Worm (Caenorhabditis elegans): Measurements from ENCODE around the gene Y45F10D.14.

Y45F10D.14 gene

DNA sequence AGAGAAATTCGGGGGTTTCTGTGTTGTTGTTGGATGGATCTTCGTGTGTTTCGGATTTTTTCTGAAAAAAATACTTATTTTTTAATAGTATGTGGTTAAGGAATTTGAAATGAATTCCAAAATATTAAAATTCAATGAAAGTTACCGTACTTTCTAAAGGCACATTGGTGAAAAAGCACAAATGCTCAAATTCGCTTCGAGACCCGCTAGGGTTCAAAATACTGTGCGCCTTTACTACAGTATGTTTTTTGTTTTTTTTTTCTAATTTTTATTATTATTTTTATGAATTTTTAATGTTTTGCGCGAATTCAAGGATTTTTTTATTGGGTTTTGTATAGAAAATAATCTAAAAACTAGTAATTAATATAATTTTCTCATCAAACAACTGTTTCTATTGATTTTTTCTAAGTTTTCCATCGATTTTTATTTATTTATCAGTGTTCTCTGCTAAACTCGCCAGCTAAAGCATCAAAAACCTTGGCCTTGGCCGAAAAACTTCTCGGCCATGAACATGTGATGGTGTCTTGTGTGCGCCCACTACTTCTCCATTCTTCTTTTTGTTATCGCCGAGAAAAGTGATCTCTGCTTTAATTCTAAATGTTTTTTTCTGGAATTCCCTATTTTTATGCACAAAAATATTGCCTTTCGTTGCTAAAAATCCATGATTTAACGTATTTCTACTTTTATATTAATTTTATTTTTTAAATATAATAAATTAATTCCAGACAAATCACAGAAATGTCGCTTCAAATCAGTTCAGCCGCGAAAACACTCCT lies 24.2 kb downstream of the Y45F10D.14 start, which contains the start of gene iscu-1:
iscu-1 (plus strand) TSS at position 726 of the 776 bp plus-strand sequence.
- TF ChIP-seq blmp-1 (tag; optimal IDR thresholded peaks at IDR 0.05) (no peak), nhr-90 (tag; optimal IDR thresholded peaks at IDR 0.05; ENCODE audit: poor library complexity) (peak; percentile 22), dpl-1 (GFP tag; optimal IDR thresholded peaks at IDR 0.05) (peak; percentile 21 to 59 (median 49)), ceh-8 (GFP tag; optimal IDR thresholded peaks at IDR 0.05) (no peak), xbp-1 (tag; optimal IDR thresholded peaks at IDR 0.05) (peak; percentile 16), jun-1 (tag; optimal IDR thresholded peaks at IDR 0.05) (no peak), unc-86 (tag; optimal IDR thresholded peaks at IDR 0.05) (no peak), isw-1 (GFP tag; IDR thresholded peaks at IDR 0.05) (no peak; the same call in 1 of the 2 replicates), lin-15B (tag; optimal IDR thresholded peaks at IDR 0.05) (peak; percentile 36), lsy-2 (tag; optimal IDR thresholded peaks at IDR 0.05) (peak; percentile 60 to 73), tbx-2 (tag; optimal IDR thresholded peaks at IDR 0.05) (peak; percentile 41), snu-23 (GFP tag; optimal IDR thresholded peaks at IDR 0.05) (peak; percentile 59), ztf-11 (tag; optimal IDR thresholded peaks at IDR 0.05) (no peak), hpl-2 (GFP tag; optimal IDR thresholded peaks at IDR 0.05) (no peak), mdl-1 (tag; optimal IDR thresholded peaks at IDR 0.05) (peak in 1 of 2 experiments; percentile 1), lin-14 (GFP tag; optimal IDR thresholded peaks at IDR 0.05) (peak; percentile 64), pqm-1 (tag; optimal IDR thresholded peaks at IDR 0.05) (no peak), dsc-1 (tag; optimal IDR thresholded peaks at IDR 0.05) (peak; percentile 0), aly-2 (tag; optimal IDR thresholded peaks at IDR 0.05) (no peak), nhr-47 (tag; optimal IDR thresholded peaks at IDR 0.05) (peak; percentile 49), C16A3.4 (tag; optimal IDR thresholded peaks at IDR 0.05) (no peak), fos-1 (tag; optimal IDR thresholded peaks at IDR 0.05) (no peak), fkh-8 (tag; optimal IDR thresholded peaks at IDR 0.05) (peak; percentile 34), skn-1 (tag; optimal IDR thresholded peaks at IDR 0.05) (peak; percentile 42), elt-3 (tag; optimal IDR thresholded peaks at IDR 0.05) (peak in 1 of 6 experiments; percentile 13), elt-2 (tag; optimal IDR thresholded peaks at IDR 0.05) (peak; percentile 27), lin-39 (tag; optimal IDR thresholded peaks at IDR 0.05) (no peak), ceh-90 (tag; optimal IDR thresholded peaks at IDR 0.05) (peak; percentile 72), fkh-4 (tag; optimal IDR thresholded peaks at IDR 0.05; ENCODE audit: borderline replicate concordance) (peak; percentile 44), lin-13 (GFP tag; optimal IDR thresholded peaks at IDR 0.05) (peak; percentile 39), rnt-1 (tag; optimal IDR thresholded peaks at IDR 0.05) (peak; percentile 76), mef-2 (tag; optimal IDR thresholded peaks at IDR 0.05) (no peak), sup-37 (GFP tag; optimal IDR thresholded peaks at IDR 0.05) (no peak), mep-1 (tag; optimal IDR thresholded peaks at IDR 0.05) (peak; percentile 48), ceh-82 (tag; optimal IDR thresholded peaks at IDR 0.05) (peak in 1 of 3 experiments; percentile 38), fkh-10 (GFP tag; optimal IDR thresholded peaks at IDR 0.05) (no peak), lin-35 (GFP tag; optimal IDR thresholded peaks at IDR 0.05) (peak; percentile 40 to 59), nhr-71 (tag; optimal IDR thresholded peaks at IDR 0.05) (peak; percentile 57), F16B12.6 (tag; optimal IDR thresholded peaks at IDR 0.05) (peak; percentile 33), lir-3 (tag; optimal IDR thresholded peaks at IDR 0.05; ENCODE audit: poor library complexity) (peak; percentile 77), efl-1 (optimal IDR thresholded peaks at IDR 0.05) (peak; percentile 34 to 40), efl-1 (GFP tag; optimal IDR thresholded peaks at IDR 0.05 in 1 of 2) (peak; percentile 50 to 88), nhr-20 (tag; optimal IDR thresholded peaks at IDR 0.05) (peak; percentile 44), egl-13 (tag; optimal IDR thresholded peaks at IDR 0.05) (peak; percentile 16), unc-130 (tag; optimal IDR thresholded peaks at IDR 0.05) (peak; percentile 1)
